Worm (Caenorhabditis elegans): ENCODE data around the gene alg-3.

alg-3 gene

ce11 chrIV:11695634-11696033 is 8.4 kb upstream of the alg-3 start:
- TF ChIP-seq athp-1 (tag; optimal IDR thresholded peaks at IDR 0.05), result peak; percentile 7
- peak; percentile 95 for TF ChIP-seq F33H1.4 (GFP tag; IDR thresholded peaks at IDR 0.05)
- no peak for TF ChIP-seq ztf-3 (GFP tag; optimal IDR thresholded peaks at IDR 0.05)
- no peak for TF ChIP-seq egl-44 (GFP tag; IDR thresholded peaks at IDR 0.05)
- TF ChIP-seq aptf-3 (GFP tag; IDR thresholded peaks at IDR 0.05), result no peak
- peak; percentile 54 for TF ChIP-seq F49E8.2 (tag; optimal IDR thresholded peaks at IDR 0.05; ENCODE audit: insufficient read depth)
- no peak for TF ChIP-seq lin-40 (tag; optimal IDR thresholded peaks at IDR 0.05)
- no peak for TF ChIP-seq mcd-1 (GFP tag; IDR thresholded peaks at IDR 0.05)
- TF ChIP-seq ztf-26 (tag; optimal IDR thresholded peaks at IDR 0.05), result no peak
- no peak for TF ChIP-seq bed-2 (GFP tag; IDR thresholded peaks at IDR 0.05)
- TF ChIP-seq ceh-91 (GFP tag; IDR thresholded peaks at IDR 0.05), result peak; percentile 75
- no peak for TF ChIP-seq snpc-4 (GFP tag; optimal IDR thresholded peaks at IDR 0.05)
- peak in 3 of 4 experiments; percentile 0 to 70 (median 17) for TF ChIP-seq snpc-4 (tag; optimal IDR thresholded peaks at IDR 0.05)
- no peak for TF ChIP-seq attf-6 (GFP tag; IDR thresholded peaks at IDR 0.05)
- TF ChIP-seq hmg-1.2 (GFP tag; IDR thresholded peaks at IDR 0.05), result no peak
- no peak for TF ChIP-seq nhr-120 (GFP tag; IDR thresholded peaks at IDR 0.05)
- TF ChIP-seq F57C9.4 (tag; optimal IDR thresholded peaks at IDR 0.05), result no peak
- TF ChIP-seq madf-6 (GFP tag; IDR thresholded peaks at IDR 0.05), result peak; percentile 95
- no peak for TF ChIP-seq ztf-18 (tag; optimal IDR thresholded peaks at IDR 0.05)
- TF ChIP-seq rec-8 (tag; optimal IDR thresholded peaks at IDR 0.05), result no peak
- TF ChIP-seq snpc-1.1 (tag; optimal IDR thresholded peaks at IDR 0.05; ENCODE audit: insufficient read depth), result no peak
- TF ChIP-seq Y53F4B.3 (GFP tag; IDR thresholded peaks at IDR 0.05), result no peak
- peak; percentile 12 for TF ChIP-seq hrde-1 (tag; optimal IDR thresholded peaks at IDR 0.05; ENCODE audit: borderline replicate concordance)
- TF ChIP-seq ama-1 (optimal IDR thresholded peaks at IDR 0.05), result no peak
- no peak for TF ChIP-seq ama-1 (GFP tag; optimal IDR thresholded peaks at IDR 0.05)
- no peak for TF ChIP-seq let-607 (tag; optimal IDR thresholded peaks at IDR 0.05)
- no peak for TF ChIP-seq Y95B8A.8 (GFP tag; IDR thresholded peaks at IDR 0.05)
- TF ChIP-seq sptf-2 (GFP tag; optimal IDR thresholded peaks at IDR 0.05), result no peak
- peak; percentile 41 for TF ChIP-seq tlf-1 (GFP tag; optimal IDR thresholded peaks at IDR 0.05)
- peak; percentile 49 for TF ChIP-seq efl-1 (GFP tag; optimal IDR thresholded peaks at IDR 0.05)
- no peak for TF ChIP-seq F37B4.10 (GFP tag; IDR thresholded peaks at IDR 0.05)
- TF ChIP-seq Y53G8AR.9 (GFP tag; conservative IDR thresholded peaks at IDR 0.05), result no peak
- TF ChIP-seq dpl-1 (GFP tag; optimal IDR thresholded peaks at IDR 0.05), result no peak
- TF ChIP-seq C06A6.2 (GFP tag; conservative IDR thresholded peaks at IDR 0.05), result no peak
- peak; percentile 43 for TF ChIP-seq tbp1 (GFP tag; optimal IDR thresholded peaks at IDR 0.05)
- peak; percentile 25 for TF ChIP-seq snpc-3.4 (tag; optimal IDR thresholded peaks at IDR 0.05)
- TF ChIP-seq T07F8.4 (tag; optimal IDR thresholded peaks at IDR 0.05), result no peak
- peak; percentile 74 for TF ChIP-seq D2030.7 (GFP tag; IDR thresholded peaks at IDR 0.05)
- TF ChIP-seq egrh-3 (GFP tag; IDR thresholded peaks at IDR 0.05), result no peak
- TF ChIP-seq B0336.3 (GFP tag; IDR thresholded peaks at IDR 0.05), result no peak
- TF ChIP-seq akir-1 (GFP tag; optimal IDR thresholded peaks at IDR 0.05), result no peak
- peak; percentile 63 for TF ChIP-seq lin-54 (GFP tag; optimal IDR thresholded peaks at IDR 0.05)
- TF ChIP-seq lir-1 (GFP tag; conservative IDR thresholded peaks at IDR 0.05), result no peak
- TF ChIP-seq die-1 (tag; optimal IDR thresholded peaks at IDR 0.05), result no peak
- peak; percentile 76 for TF ChIP-seq him-1 (tag; optimal IDR thresholded peaks at IDR 0.05)
- TF ChIP-seq ekl-4 (GFP tag; IDR thresholded peaks at IDR 0.05), result 0 out of 2 replicates have a peak, but pooled peaks have one; percentile 33
- TF ChIP-seq F22D6.2 (tag; optimal IDR thresholded peaks at IDR 0.05), result no peak
- TF ChIP-seq madf-8 (GFP tag; conservative IDR thresholded peaks at IDR 0.05), result peak; percentile 95
- no peak for TF ChIP-seq Y67H2A.10 (GFP tag; conservative IDR thresholded peaks at IDR 0.05)

Measured in whole organism, young adult.